Worm (Caenorhabditis elegans) whole organism, young adult: ENCODE data around the gene Y73B6BL.44.

Experiments used
- T26A5.8 ChIP-seq: sonication (generic microtip); optimal IDR thresholded peaks from 2 replicates; lab custom pipeline; 2016; ENCODE audit warnings: missing genetic modification characterization, missing compliant biosample characterization
- Y53F4B.3 ChIP-seq: fragments of 200-800 bp; sonication (Bioruptor generic); IDR thresholded peaks from 2 replicates; pipeline ENCODE4 v1.3.6; 2022; ENCODE audit warnings: missing genetic modification reagents, missing genetic modification characterization, missing compliant biosample characterization
- akir-1 ChIP-seq: fragments of 200-800 bp; sonication (Bioruptor generic); optimal IDR thresholded peaks from 2 replicates; lab custom pipeline; 2018; ENCODE audit warnings: mild to moderate bottlenecking, missing genetic modification characterization, moderate library complexity, missing compliant biosample characterization
- hlh-12 ChIP-seq: sonication (generic microtip); optimal IDR thresholded peaks from 2 replicates; lab custom pipeline; 2016; ENCODE audit warnings: missing genetic modification characterization, missing compliant biosample characterization
- lsy-27 ChIP-seq: sonication (generic microtip); optimal IDR thresholded peaks from 2 replicates; lab custom pipeline; 2017; ENCODE audit warnings: missing genetic modification characterization, mild to moderate bottlenecking, missing compliant biosample characterization, antibody characterized with exemption, missing genotype, borderline replicate concordance; ENCODE audit not compliant: insufficient read depth
- madf-6 ChIP-seq: fragments of 200-800 bp; sonication (Bioruptor generic); IDR thresholded peaks from 2 replicates; pipeline ENCODE4 v1.3.6; 2022; ENCODE audit warnings: missing genetic modification reagents, missing genetic modification characterization, missing compliant biosample characterization
- nfya-1 ChIP-seq: sonication (generic microtip); optimal IDR thresholded peaks from 2 replicates; lab custom pipeline; 2017; ENCODE audit warnings: antibody characterized with exemption, missing compliant biosample characterization, missing genetic modification characterization, borderline replicate concordance; ENCODE audit not compliant: insufficient read depth
- pha-4 ChIP-seq: fragments of 150-350 bp; sonication (generic microtip); optimal IDR thresholded peaks from 2 replicates; lab custom pipeline; 2014; ENCODE audit warnings: missing biosample characterization, missing genetic modification reagents, missing genetic modification characterization
- tlf-1 ChIP-seq: fragments of 200-800 bp; sonication (Bioruptor generic); optimal IDR thresholded peaks from 2 replicates; lab custom pipeline; 2018; ENCODE audit warnings: mild to moderate bottlenecking, missing genetic modification characterization, missing compliant biosample characterization
- zim-3 ChIP-seq: sonication (generic microtip); optimal IDR thresholded peaks from 2 replicates; lab custom pipeline; 2017; ENCODE audit warnings: mild to moderate bottlenecking, missing genetic modification characterization, moderate library complexity, missing compliant biosample characterization
- ztf-3 ChIP-seq: fragments of 200-800 bp; sonication (Bioruptor generic); optimal IDR thresholded peaks from 2 replicates; lab custom pipeline; 2018; ENCODE audit warnings: mild to moderate bottlenecking, missing genetic modification characterization, missing compliant biosample characterization

ce11 chrIV:6502725-6503124 lies 9.3 kb downstream of the Y73B6BL.44 start:
- TF ChIP-seq lsy-27 (no peak), hlh-12 (tag; lab: Kevin White, UChicago) (no peak), tlf-1 (no peak), ztf-3 (no peak), pha-4 (tag; lab: Kevin White, UChicago) (no peak), zim-3 (tag; lab: Kevin White, UChicago) (no peak), madf-6 (no peak), nfya-1 (tag; lab: Kevin White, UChicago) (no peak), Y53F4B.3 (GFP tag; lab: Robert Waterston, UW) (no peak), akir-1 (no peak), T26A5.8 (tag; lab: Kevin White, UChicago) (no peak)
